Worm (Caenorhabditis elegans) whole organism, mixed stage, embryonic: Measurements from ENCODE around the gene cpg-7.

Experiments
- M03D4.4 ChIP-seq: sonication (generic microtip); optimal IDR thresholded peaks from 2 replicates; lab custom pipeline; 2017; ENCODE audit warnings: mild to moderate bottlenecking, missing genetic modification characterization, missing compliant biosample characterization
- bed-3 ChIP-seq: fragments of 200-800 bp; sonication (Bioruptor generic); optimal IDR thresholded peaks from 3 replicates; lab custom pipeline; 2018; ENCODE audit warnings: mild to moderate bottlenecking, missing genetic modification characterization, moderate library complexity, missing compliant biosample characterization
- blmp-1 ChIP-seq: fragments of 150-350 bp; optimal IDR thresholded peaks from 2 replicates; lab custom pipeline; 2014; ENCODE audit warnings: missing biosample characterization, missing genetic modification characterization
- ceh-39 ChIP-seq: fragments of 150-350 bp; optimal IDR thresholded peaks from 2 replicates; lab custom pipeline; 2014; ENCODE audit warnings: missing biosample characterization, missing genetic modification characterization
- ceh-83 ChIP-seq: fragments of 200-800 bp; sonication (Bioruptor generic); optimal IDR thresholded peaks from 2 replicates; lab custom pipeline; 2018; ENCODE audit warnings: mild to moderate bottlenecking, missing genetic modification characterization, missing compliant biosample characterization
- ces-1 ChIP-seq: fragments of 150-350 bp; optimal IDR thresholded peaks from 2 replicates; lab custom pipeline; 2014; ENCODE audit warnings: missing biosample characterization, missing genetic modification reagents, missing genetic modification characterization
- cnd-1 ChIP-seq: fragments of 200-800 bp; sonication (Bioruptor generic); optimal IDR thresholded peaks from 2 replicates; lab custom pipeline; 2018; ENCODE audit warnings: mild to moderate bottlenecking, missing genetic modification characterization, missing compliant biosample characterization
- elt-1 ChIP-seq: sonication (generic microtip); optimal IDR thresholded peaks from 2 replicates; lab custom pipeline; 2017; ENCODE audit warnings: missing genetic modification characterization, mild to moderate bottlenecking, missing compliant biosample characterization, antibody characterized with exemption, moderate library complexity, borderline replicate concordance; ENCODE audit not compliant: insufficient read depth
- elt-3 ChIP-seq: fragments of 150-350 bp; optimal IDR thresholded peaks from 2 replicates; lab custom pipeline; 2014; ENCODE audit warnings: missing biosample characterization, missing genetic modification characterization
- flh-1 ChIP-seq: fragments of 200-800 bp; sonication (Bioruptor generic); optimal IDR thresholded peaks from 2 replicates; lab custom pipeline; 2018; ENCODE audit warnings: mild to moderate bottlenecking, missing genetic modification characterization, moderate library complexity, missing compliant biosample characterization
- ham-2 ChIP-seq: fragments of 200-800 bp; sonication (Bioruptor generic); optimal IDR thresholded peaks from 2 replicates; lab custom pipeline; 2018; ENCODE audit warnings: mild to moderate bottlenecking, missing genetic modification characterization, missing compliant biosample characterization
- hlh-1 ChIP-seq: fragments of 150-350 bp; optimal IDR thresholded peaks from 2 replicates; lab custom pipeline; 2014; ENCODE audit warnings: missing biosample characterization, missing genetic modification reagents, missing genetic modification characterization
- lin-32 ChIP-seq: fragments of 200-800 bp; sonication (Bioruptor generic); optimal IDR thresholded peaks from 2 replicates; lab custom pipeline; 2018; ENCODE audit warnings: mild to moderate bottlenecking, missing genetic modification characterization, missing compliant biosample characterization
- lsy-2 ChIP-seq: fragments of 150-350 bp; optimal IDR thresholded peaks from 2 replicates; lab custom pipeline; 2014; ENCODE audit warnings: missing biosample characterization, missing genetic modification characterization
- mab-5 ChIP-seq: fragments of 150-350 bp; optimal IDR thresholded peaks from 2 replicates; lab custom pipeline; 2014; ENCODE audit warnings: missing biosample characterization, missing genetic modification characterization
- mep-1 ChIP-seq: fragments of 150-350 bp; optimal IDR thresholded peaks from 2 replicates; lab custom pipeline; 2017; ENCODE audit warnings: missing biosample characterization, missing genetic modification reagents, missing genetic modification characterization, inconsistent platforms
- mls-2 ChIP-seq: sonication (generic microtip); optimal IDR thresholded peaks from 2 replicates; lab custom pipeline; 2016; ENCODE audit warnings: mild to moderate bottlenecking, missing genetic modification characterization, moderate library complexity, missing compliant biosample characterization
- nhr-12 ChIP-seq: fragments of 150-350 bp; optimal IDR thresholded peaks from 2 replicates; lab custom pipeline; 2014; ENCODE audit warnings: missing biosample characterization, missing genetic modification characterization
- nhr-2 ChIP-seq: fragments of 150-350 bp; optimal IDR thresholded peaks from 2 replicates; lab custom pipeline; 2014; ENCODE audit warnings: missing biosample characterization, missing genetic modification characterization
- nhr-237 ChIP-seq: fragments of 150-350 bp; optimal IDR thresholded peaks from 2 replicates; lab custom pipeline; 2014; ENCODE audit warnings: missing biosample characterization, missing genetic modification characterization
- nhr-28 ChIP-seq: fragments of 150-350 bp; optimal IDR thresholded peaks from 2 replicates; lab custom pipeline; 2014; ENCODE audit warnings: missing biosample characterization, missing genetic modification characterization
- nhr-76 ChIP-seq: sonication (generic microtip); optimal IDR thresholded peaks from 2 replicates; lab custom pipeline; 2017; ENCODE audit warnings: missing biosample characterization, missing genetic modification characterization
- pha-4 ChIP-seq: fragments of 150-350 bp; optimal IDR thresholded peaks from 2 replicates; lab custom pipeline; 2018; ENCODE audit warnings: missing biosample characterization, missing genetic modification reagents, missing genetic modification characterization
- sem-2 ChIP-seq: fragments of 200-800 bp; sonication (Bioruptor generic); optimal IDR thresholded peaks from 2 replicates; lab custom pipeline; 2018; ENCODE audit warnings: mild to moderate bottlenecking, missing genetic modification characterization, missing compliant biosample characterization
- snpc-4 ChIP-seq: fragments of 150-350 bp; optimal IDR thresholded peaks from 2 replicates; lab custom pipeline; 2014; ENCODE audit warnings: missing biosample characterization, missing genetic modification characterization
- sptf-1 ChIP-seq: sonication (generic microtip); optimal IDR thresholded peaks from 2 replicates; lab custom pipeline; 2017; ENCODE audit warnings: mild to moderate bottlenecking, missing genetic modification characterization, moderate library complexity, missing compliant biosample characterization
- tbx-8 ChIP-seq: fragments of 200-800 bp; sonication (Bioruptor generic); optimal IDR thresholded peaks from 2 replicates; lab custom pipeline; 2018; ENCODE audit warnings: mild to moderate bottlenecking, missing genetic modification characterization, moderate library complexity, missing compliant biosample characterization
- unc-120 ChIP-seq: sonication (generic microtip); optimal IDR thresholded peaks from 2 replicates; lab custom pipeline; 2017; ENCODE audit warnings: missing genetic modification characterization, missing compliant biosample characterization; ENCODE audit not compliant: poor library complexity, severe bottlenecking
- unc-39 ChIP-seq: fragments of 150-350 bp; optimal IDR thresholded peaks from 2 replicates; lab custom pipeline; 2014; ENCODE audit warnings: missing biosample characterization, missing genetic modification characterization
- unc-62 ChIP-seq: fragments of 150-350 bp; optimal IDR thresholded peaks from 2 replicates; lab custom pipeline; 2014; ENCODE audit warnings: missing biosample characterization, missing genetic modification reagents, missing genetic modification characterization
- ztf-11 ChIP-seq: fragments of 150-350 bp; optimal IDR thresholded peaks from 2 replicates; lab custom pipeline; 2014; ENCODE audit warnings: missing biosample characterization, missing genetic modification characterization

The cpg-7 gene

ce11 chrII:14129191-14129590 is 20.2 kb upstream of the cpg-7 start:
- TF ChIP-seq snpc-4 (tag; lab: Kevin White, UChicago) (no peak), ztf-11 (tag; lab: Kevin White, UChicago) (no peak), mls-2 (tag; lab: Kevin White, UChicago) (no peak), nhr-237 (no peak), cnd-1 (tag; lab: Kevin White, UChicago) (no peak), unc-62 (GFP tag; lab: Kevin White, UChicago) (no peak), elt-3 (tag; lab: Kevin White, UChicago) (no peak), hlh-1 (tag; lab: Kevin White, UChicago) (no peak), nhr-76 (tag; lab: Kevin White, UChicago) (no peak)

ce11 chrII:14126841-14127240 is 17.8 kb upstream of the cpg-7 start, which contains the start of gene K09E4.3:
K09E4.3 (minus strand) TSS chrII:14126941.
- TF ChIP-seq mls-2 (tag; lab: Kevin White, UChicago) (no peak), unc-39 (tag; lab: Kevin White, UChicago) (no peak), sem-2 (no peak), pha-4 (tag; lab: Kevin White, UChicago) (no peak), bed-3 (GFP tag; lab: Kevin White, UChicago) (no peak), mab-5 (tag; lab: Kevin White, UChicago) (no peak), ces-1 (GFP tag; lab: Kevin White, UChicago) (no peak), nhr-28 (tag; lab: Kevin White, UChicago) (no peak), nhr-12 (no peak), ceh-83 (no peak), ztf-11 (tag; lab: Kevin White, UChicago) (no peak), tbx-8 (GFP tag; lab: Kevin White, UChicago) (no peak), blmp-1 (no peak), lin-32 (GFP tag; lab: Kevin White, UChicago) (no peak), ceh-39 (no peak), ham-2 (no peak), nhr-237 (no peak), unc-62 (GFP tag; lab: Kevin White, UChicago) (no peak), sptf-1 (tag; lab: Kevin White, UChicago) (no peak)

ce11 chrII:14122065-14122464 is 13.0 kb upstream of the cpg-7 start, which contains the start of gene K09E4.4:
K09E4.4 (minus strand) TSS chrII:14122165.
- TF ChIP-seq tbx-8 (GFP tag; lab: Kevin White, UChicago) (no peak), mab-5 (tag; lab: Kevin White, UChicago) (no peak), elt-1 (tag; lab: Kevin White, UChicago) (no peak)

ce11 chrII:14118391-14118790 is 9.4 kb upstream of the cpg-7 start:
- TF ChIP-seq M03D4.4 (tag; lab: Kevin White, UChicago) (no peak), mls-2 (tag; lab: Kevin White, UChicago) (no peak), lin-32 (GFP tag; lab: Kevin White, UChicago) (no peak), unc-39 (tag; lab: Kevin White, UChicago) (no peak), ceh-83 (no peak), mep-1 (tag; lab: Kevin White, UChicago) (no peak), flh-1 (GFP tag; lab: Kevin White, UChicago) (no peak), tbx-8 (GFP tag; lab: Kevin White, UChicago) (no peak), elt-1 (tag; lab: Kevin White, UChicago) (no peak), nhr-2 (tag; lab: Kevin White, UChicago) (no peak)

ce11 chrII:14112842-14113241 is 3.8 kb upstream of the cpg-7 start:
- no peak for TF ChIP-seq elt-1 (tag; lab: Kevin White, UChicago)
- TF ChIP-seq flh-1 (GFP tag; lab: Kevin White, UChicago) = no peak
- TF ChIP-seq lsy-2 = no peak
- no peak for TF ChIP-seq ces-1 (GFP tag; lab: Kevin White, UChicago)
- TF ChIP-seq unc-62 (GFP tag; lab: Kevin White, UChicago) = no peak
- no peak for TF ChIP-seq ceh-83
- TF ChIP-seq cnd-1 (tag; lab: Kevin White, UChicago) = no peak

ce11 chrII:14106164-14106563 is 2.9 kb downstream of the cpg-7 start:
- no peak for TF ChIP-seq hlh-1 (tag; lab: Kevin White, UChicago)
- TF ChIP-seq nhr-2 (tag; lab: Kevin White, UChicago) = no peak
- TF ChIP-seq flh-1 (GFP tag; lab: Kevin White, UChicago) = no peak
- no peak for TF ChIP-seq sem-2
- no peak for TF ChIP-seq unc-120 (tag; lab: Kevin White, UChicago)
- TF ChIP-seq sptf-1 (tag; lab: Kevin White, UChicago) = no peak
- no peak for TF ChIP-seq bed-3 (GFP tag; lab: Kevin White, UChicago)
- no peak for TF ChIP-seq ceh-39
- TF ChIP-seq tbx-8 (GFP tag; lab: Kevin White, UChicago) = no peak
- no peak for TF ChIP-seq unc-62 (GFP tag; lab: Kevin White, UChicago)
- no peak for TF ChIP-seq nhr-237
- no peak for TF ChIP-seq nhr-76 (tag; lab: Kevin White, UChicago)
- TF ChIP-seq nhr-28 (tag; lab: Kevin White, UChicago) = no peak
- TF ChIP-seq snpc-4 (tag; lab: Kevin White, UChicago) = no peak
- no peak for TF ChIP-seq ztf-11 (tag; lab: Kevin White, UChicago)
